Fruit fly (Drosophila melanogaster): ENCODE measurements around the gene CG7255.

CG7255 gene

dm6 chr3L:15304224-15305035, at the start of gene CG7255:
TSS of gene CG7255 (plus strand) at chr3L:15304255.
- TF ChIP-seq CG10348 (GFP tag; IDR thresholded peaks at IDR 0.05) (no peak), CG9948 (tag; optimal IDR thresholded peaks at IDR 0.05) (no peak), CG8159 (tag; optimal IDR thresholded peaks at IDR 0.05) (peak; percentile 18), CG17806 (tag; optimal IDR thresholded peaks at IDR 0.05) (no peak), rn (GFP tag; IDR thresholded peaks at IDR 0.05) (no peak), fd96Ca (GFP tag; IDR thresholded peaks at IDR 0.05) (0 out of 3 replicates have a peak, but pooled peaks have one; percentile 14), CG8301 (tag; optimal IDR thresholded peaks at IDR 0.05) (no peak), CG13204 (GFP tag; optimal IDR thresholded peaks at IDR 0.05) (no peak), CG34367 (tag; optimal IDR thresholded peaks at IDR 0.05) (no peak), Pif1B (GFP tag; optimal IDR thresholded peaks at IDR 0.05) (no peak), Ets98B (GFP tag; IDR thresholded peaks at IDR 0.05) (no peak), Snoo (tag; optimal IDR thresholded peaks at IDR 0.05) (no peak), CG4496 (GFP tag; IDR thresholded peaks at IDR 0.05) (no peak), EcR (GFP tag; optimal IDR thresholded peaks at IDR 0.05) (no peak), CG12605 (GFP tag; IDR thresholded peaks at IDR 0.05) (no peak)

DNA sequence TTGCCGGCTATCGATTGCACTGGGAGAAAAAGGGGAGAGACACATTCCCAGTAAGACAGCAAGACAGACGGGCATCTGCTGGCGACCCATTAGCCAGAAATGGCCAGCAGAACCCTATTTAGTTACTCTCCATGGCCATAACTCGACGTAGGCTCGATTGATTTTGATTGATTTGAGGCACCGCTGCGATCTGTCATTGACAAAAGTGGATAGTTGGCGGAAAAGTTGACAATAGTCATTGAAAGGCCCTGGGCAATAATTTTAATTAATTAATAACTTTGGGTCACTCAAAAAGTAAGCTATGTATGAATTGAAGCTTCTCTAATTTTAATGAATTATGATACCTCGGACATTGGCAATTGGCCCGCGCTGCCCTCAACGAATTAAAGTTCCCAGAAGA, 46.9 kb upstream of the CG7255 start:
- TF ChIP-seq CG8301 (tag; optimal IDR thresholded peaks at IDR 0.05), result no peak
- TF ChIP-seq CG14655 (GFP tag; optimal IDR thresholded peaks at IDR 0.05), result peak; percentile 43
- no peak for TF ChIP-seq gl (tag; optimal IDR thresholded peaks at IDR 0.05)
- no peak for TF ChIP-seq Pif1B (GFP tag; optimal IDR thresholded peaks at IDR 0.05)

DNA sequence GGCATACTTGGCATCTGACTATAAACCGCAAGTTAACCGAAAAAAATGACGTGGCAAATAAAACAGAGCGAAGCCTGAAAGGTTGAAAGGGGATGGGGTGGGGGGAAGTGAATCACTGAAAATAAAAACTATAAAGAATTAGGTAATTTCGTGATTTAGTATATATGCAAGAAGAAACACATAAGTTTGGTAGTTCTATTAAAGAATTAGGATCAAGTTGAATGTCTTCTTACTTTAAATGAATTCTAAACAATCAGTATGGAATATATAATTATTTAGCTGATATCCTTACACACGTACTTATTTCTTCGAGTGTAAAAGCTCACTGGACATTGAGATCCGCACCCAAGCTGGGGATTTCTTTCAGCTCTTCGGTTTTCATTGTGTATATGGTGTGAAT, 45.7 kb upstream of the CG7255 start:
- no peak for TF ChIP-seq gl (tag; optimal IDR thresholded peaks at IDR 0.05)
- peak; percentile 56 for TF ChIP-seq CG8301 (tag; optimal IDR thresholded peaks at IDR 0.05)
- no peak for TF ChIP-seq D1 (tag; optimal IDR thresholded peaks at IDR 0.05)
- no peak for TF ChIP-seq rn (GFP tag; IDR thresholded peaks at IDR 0.05)
- TF ChIP-seq CG10348 (GFP tag; IDR thresholded peaks at IDR 0.05), result no peak
- TF ChIP-seq CG14655 (GFP tag; optimal IDR thresholded peaks at IDR 0.05), result peak; percentile 49
- TF ChIP-seq EcR (GFP tag; optimal IDR thresholded peaks at IDR 0.05), result no peak
- TF ChIP-seq CG4496 (GFP tag; IDR thresholded peaks at IDR 0.05), result no peak
- TF ChIP-seq CG15710 (tag; optimal IDR thresholded peaks at IDR 0.05), result peak; percentile 61
- peak; percentile 57 for TF ChIP-seq Snoo (tag; optimal IDR thresholded peaks at IDR 0.05)
- no peak for TF ChIP-seq Ets98B (GFP tag; IDR thresholded peaks at IDR 0.05)
- TF ChIP-seq CG8159 (tag; optimal IDR thresholded peaks at IDR 0.05), result peak; percentile 72
- TF ChIP-seq CG34367 (tag; optimal IDR thresholded peaks at IDR 0.05), result peak; percentile 8
- peak; percentile 13 for TF ChIP-seq CG9948 (tag; optimal IDR thresholded peaks at IDR 0.05)
- no peak for TF ChIP-seq CG13204 (GFP tag; optimal IDR thresholded peaks at IDR 0.05)
- no peak for TF ChIP-seq CG32121 (GFP tag; IDR thresholded peaks at IDR 0.05)
- TF ChIP-seq CG17806 (tag; optimal IDR thresholded peaks at IDR 0.05), result peak; percentile 50
- peak; percentile 56 for TF ChIP-seq Pif1A (GFP tag; optimal IDR thresholded peaks at IDR 0.05)
- no peak for TF ChIP-seq fd96Ca (GFP tag; IDR thresholded peaks at IDR 0.05)
- peak; percentile 29 for TF ChIP-seq Pif1B (GFP tag; optimal IDR thresholded peaks at IDR 0.05)
- TF ChIP-seq CG12605 (GFP tag; IDR thresholded peaks at IDR 0.05), result no peak

DNA sequence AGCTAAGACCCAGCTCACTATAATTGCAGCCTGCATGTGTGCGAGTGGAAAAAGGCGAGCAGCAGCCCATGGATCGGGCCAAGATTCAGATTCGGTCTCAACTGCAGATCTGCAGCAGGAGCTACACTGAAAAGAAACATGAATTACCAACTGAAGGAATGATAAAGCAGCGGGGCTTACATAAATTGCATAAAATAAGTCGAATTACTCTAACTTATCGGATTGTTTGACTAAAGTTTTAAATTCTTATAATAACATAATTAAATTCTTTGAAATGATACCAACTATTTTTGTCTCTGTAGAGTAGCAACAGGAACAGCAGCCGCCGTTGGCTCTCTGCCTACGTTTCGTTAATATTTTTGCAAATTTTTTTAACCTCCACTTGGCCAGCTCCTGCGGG, 43.5 kb upstream of the CG7255 start:
- TF ChIP-seq fd96Ca (GFP tag; IDR thresholded peaks at IDR 0.05), result peak; percentile 88
- peak; percentile 96 for TF ChIP-seq CG15710 (tag; optimal IDR thresholded peaks at IDR 0.05)
- peak; percentile 82 for TF ChIP-seq D1 (tag; optimal IDR thresholded peaks at IDR 0.05)
- peak; percentile 95 for TF ChIP-seq CG8159 (tag; optimal IDR thresholded peaks at IDR 0.05)
- peak; percentile 92 for TF ChIP-seq CG13204 (GFP tag; optimal IDR thresholded peaks at IDR 0.05)
- peak; percentile 97 for TF ChIP-seq CG17806 (tag; optimal IDR thresholded peaks at IDR 0.05)
- TF ChIP-seq CG10348 (GFP tag; IDR thresholded peaks at IDR 0.05), result peak; percentile 63
- TF ChIP-seq EcR (GFP tag; optimal IDR thresholded peaks at IDR 0.05), result peak; percentile 85
- peak; percentile 92 for TF ChIP-seq CG12605 (GFP tag; IDR thresholded peaks at IDR 0.05)
- peak; percentile 93 for TF ChIP-seq Pif1B (GFP tag; optimal IDR thresholded peaks at IDR 0.05)
- peak; percentile 97 for TF ChIP-seq CG34367 (tag; optimal IDR thresholded peaks at IDR 0.05)
- peak; percentile 92 for TF ChIP-seq gl (tag; optimal IDR thresholded peaks at IDR 0.05)
- peak; percentile 95 for TF ChIP-seq CG14655 (GFP tag; optimal IDR thresholded peaks at IDR 0.05)
- peak; percentile 94 for TF ChIP-seq CG8301 (tag; optimal IDR thresholded peaks at IDR 0.05)
- TF ChIP-seq Pif1A (GFP tag; optimal IDR thresholded peaks at IDR 0.05), result peak; percentile 94
- peak; percentile 96 for TF ChIP-seq CG4496 (GFP tag; IDR thresholded peaks at IDR 0.05)
- TF ChIP-seq Ets98B (GFP tag; IDR thresholded peaks at IDR 0.05), result peak; percentile 93
- TF ChIP-seq Snoo (tag; optimal IDR thresholded peaks at IDR 0.05), result peak; percentile 91
- peak; percentile 95 for TF ChIP-seq CG9948 (tag; optimal IDR thresholded peaks at IDR 0.05)
- TF ChIP-seq rn (GFP tag; IDR thresholded peaks at IDR 0.05), result peak; percentile 91
- TF ChIP-seq CG32121 (GFP tag; IDR thresholded peaks at IDR 0.05), result peak; percentile 82

- TF ChIP-seq CG34367 (tag; optimal IDR thresholded peaks at IDR 0.05) (peak; percentile 85), Pif1A (GFP tag; optimal IDR thresholded peaks at IDR 0.05) (peak; percentile 77), CG17806 (tag; optimal IDR thresholded peaks at IDR 0.05) (peak; percentile 92), CG32121 (GFP tag; IDR thresholded peaks at IDR 0.05) (peak; percentile 66), CG12605 (GFP tag; IDR thresholded peaks at IDR 0.05) (peak; percentile 57), CG10348 (GFP tag; IDR thresholded peaks at IDR 0.05) (no peak), CG8159 (tag; optimal IDR thresholded peaks at IDR 0.05) (peak; percentile 93), EcR (GFP tag; optimal IDR thresholded peaks at IDR 0.05) (no peak), CG4496 (GFP tag; IDR thresholded peaks at IDR 0.05) (peak; percentile 66), Snoo (tag; optimal IDR thresholded peaks at IDR 0.05) (peak; percentile 82), Ets98B (GFP tag; IDR thresholded peaks at IDR 0.05) (peak; percentile 62), rn (GFP tag; IDR thresholded peaks at IDR 0.05) (0 out of 2 replicates have a peak, but pooled peaks have one; percentile 12), CG8301 (tag; optimal IDR thresholded peaks at IDR 0.05) (peak; percentile 89), D1 (tag; optimal IDR thresholded peaks at IDR 0.05) (peak; percentile 71), CG13204 (GFP tag; optimal IDR thresholded peaks at IDR 0.05) (peak; percentile 57), CG15710 (tag; optimal IDR thresholded peaks at IDR 0.05) (peak; percentile 94), gl (tag; optimal IDR thresholded peaks at IDR 0.05) (peak; percentile 36), fd96Ca (GFP tag; IDR thresholded peaks at IDR 0.05) (peak; percentile 11; the same call in 1 of the 3 replicates), CG14655 (GFP tag; optimal IDR thresholded peaks at IDR 0.05) (peak; percentile 84), Pif1B (GFP tag; optimal IDR thresholded peaks at IDR 0.05) (peak; percentile 82), CG9948 (tag; optimal IDR thresholded peaks at IDR 0.05) (peak; percentile 84)
Measured at dm6 chr3L:15261067-15261506, 43.0 kb upstream of the CG7255 start.
